Fruit fly (Drosophila melanogaster): ENCODE data around the gene Efa6.
A peak's percentile ranks its signal among the peaks of the same experiment; 100 is the strongest.

The Efa6 gene

dm6 chr3R:22547585-22548022 is 40.0 kb upstream of the Efa6 start, which contains the start of gene AdipoR (continued):
- TF ChIP-seq CG7556 (GFP tag; optimal IDR thresholded peaks at IDR 0.05), result no peak
- TF ChIP-seq MTF-1 (GFP tag; optimal IDR thresholded peaks at IDR 0.05; ENCODE audit: borderline replicate concordance), result no peak
- no peak for TF ChIP-seq dysf (GFP tag; IDR thresholded peaks at IDR 0.05)
- no peak for TF ChIP-seq Sry-β (GFP tag; optimal IDR thresholded peaks at IDR 0.05)
- peak; percentile 8 for TF ChIP-seq dmrt11E (tag; optimal IDR thresholded peaks at IDR 0.05)
- TF ChIP-seq CG2202 (tag; optimal IDR thresholded peaks at IDR 0.05), result no peak
- no peak for TF ChIP-seq CG12104 (GFP tag; optimal IDR thresholded peaks at IDR 0.05)
- no peak for TF ChIP-seq chn (GFP tag; optimal IDR thresholded peaks at IDR 0.05)
- peak; percentile 65 for TF ChIP-seq Sin3A (optimal IDR thresholded peaks at IDR 0.05)
- no peak for TF ChIP-seq Kr (GFP tag; optimal IDR thresholded peaks at IDR 0.05)
- TF ChIP-seq pita (GFP tag; optimal IDR thresholded peaks at IDR 0.05), result no peak
- TF ChIP-seq CG2120 (GFP tag; optimal IDR thresholded peaks at IDR 0.05), result peak; percentile 40
- TF ChIP-seq CG6813 (GFP tag; optimal IDR thresholded peaks at IDR 0.05), result no peak
- TF ChIP-seq CG13624 (GFP tag; optimal IDR thresholded peaks at IDR 0.05), result peak; percentile 56
- TF ChIP-seq phol (tag; optimal IDR thresholded peaks at IDR 0.05), result peak; percentile 69
- no peak for TF ChIP-seq Hr39 (optimal IDR thresholded peaks at IDR 0.05)
- TF ChIP-seq Abd-B (GFP tag; optimal IDR thresholded peaks at IDR 0.05), result no peak
- peak; percentile 14 for TF ChIP-seq CG13424 (tag; optimal IDR thresholded peaks at IDR 0.05)
- 0 out of 4 replicates have a peak, but pooled peaks have one; percentile 39 for TF ChIP-seq Dll (GFP tag; IDR thresholded peaks at IDR 0.05; ENCODE audit: partially characterized antibody)
- TF ChIP-seq amos (GFP tag; IDR thresholded peaks at IDR 0.05; ENCODE audit: partially characterized antibody), result peak; percentile 63; the same call in 1 of the 2 replicates
- TF ChIP-seq H2.0 (GFP tag; IDR thresholded peaks at IDR 0.05), result no peak
- TF ChIP-seq vnd (GFP tag; IDR thresholded peaks at IDR 0.05; ENCODE audit: partially characterized antibody), result no peak
- no peak for TF ChIP-seq ro (GFP tag; IDR thresholded peaks at IDR 0.05)
- TF ChIP-seq CG14860 (GFP tag; IDR thresholded peaks at IDR 0.05; ENCODE audit: partially characterized antibody), result no peak
- TF ChIP-seq Hsf (GFP tag; optimal IDR thresholded peaks at IDR 0.05), result no peak
- TF ChIP-seq wdn (GFP tag; IDR thresholded peaks at IDR 0.05), result no peak
- no peak for TF ChIP-seq CG4404 (GFP tag; IDR thresholded peaks at IDR 0.05)
- no peak for TF ChIP-seq so (GFP tag; IDR thresholded peaks at IDR 0.05)
- TF ChIP-seq wek (GFP tag; optimal IDR thresholded peaks at IDR 0.05), result no peak
- TF ChIP-seq CG18476 (GFP tag; optimal IDR thresholded peaks at IDR 0.05), result no peak
- TF ChIP-seq CG10979 (tag; optimal IDR thresholded peaks at IDR 0.05), result peak; percentile 28
- TF ChIP-seq CG4820 (GFP tag; optimal IDR thresholded peaks at IDR 0.05), result no peak
- TF ChIP-seq Dbx (GFP tag; IDR thresholded peaks at IDR 0.05), result no peak
- TF ChIP-seq corto (GFP tag; optimal IDR thresholded peaks at IDR 0.05), result no peak
- peak; percentile 1 for TF ChIP-seq sd (tag; optimal IDR thresholded peaks at IDR 0.05)
- TF ChIP-seq bsh (GFP tag; optimal IDR thresholded peaks at IDR 0.05), result no peak
- peak; percentile 97 for TF ChIP-seq CG9797 (GFP tag; optimal IDR thresholded peaks at IDR 0.05)
- peak; percentile 38 for TF ChIP-seq CG34376 (GFP tag; optimal IDR thresholded peaks at IDR 0.05)
- TF ChIP-seq CG11093 (GFP tag; IDR thresholded peaks at IDR 0.05), result no peak
- TF ChIP-seq Usf (GFP tag; optimal IDR thresholded peaks at IDR 0.05), result no peak
- peak; percentile 11 for TF ChIP-seq CG7839 (tag; optimal IDR thresholded peaks at IDR 0.05)
- peak; percentile 77 for TF ChIP-seq CG15514 (GFP tag; optimal IDR thresholded peaks at IDR 0.05)
- TF ChIP-seq pan (optimal IDR thresholded peaks at IDR 0.05), result no peak
- TF ChIP-seq pan (GFP tag; optimal IDR thresholded peaks at IDR 0.05 in 1 of 2, IDR thresholded peaks at IDR 0.05 in 1 of 2), result peak in 1 of 2 experiments; percentile 18
- no peak for TF ChIP-seq CG9215 (GFP tag; IDR thresholded peaks at IDR 0.05)
- no peak for TF ChIP-seq ash1 (GFP tag; optimal IDR thresholded peaks at IDR 0.05)
- TF ChIP-seq Oaz (GFP tag; IDR thresholded peaks at IDR 0.05), result no peak
- no peak for TF ChIP-seq CG7963 (GFP tag; IDR thresholded peaks at IDR 0.05; ENCODE audit: partially characterized antibody)
- TF ChIP-seq tio (GFP tag; optimal IDR thresholded peaks at IDR 0.05), result no peak
- no peak for TF ChIP-seq ems (GFP tag; optimal IDR thresholded peaks at IDR 0.05)
- TF ChIP-seq CG6683 (GFP tag; optimal IDR thresholded peaks at IDR 0.05), result no peak
